Worm (Caenorhabditis elegans): Measurements from ENCODE around the gene hot-4.

hot-4 gene

DNA sequence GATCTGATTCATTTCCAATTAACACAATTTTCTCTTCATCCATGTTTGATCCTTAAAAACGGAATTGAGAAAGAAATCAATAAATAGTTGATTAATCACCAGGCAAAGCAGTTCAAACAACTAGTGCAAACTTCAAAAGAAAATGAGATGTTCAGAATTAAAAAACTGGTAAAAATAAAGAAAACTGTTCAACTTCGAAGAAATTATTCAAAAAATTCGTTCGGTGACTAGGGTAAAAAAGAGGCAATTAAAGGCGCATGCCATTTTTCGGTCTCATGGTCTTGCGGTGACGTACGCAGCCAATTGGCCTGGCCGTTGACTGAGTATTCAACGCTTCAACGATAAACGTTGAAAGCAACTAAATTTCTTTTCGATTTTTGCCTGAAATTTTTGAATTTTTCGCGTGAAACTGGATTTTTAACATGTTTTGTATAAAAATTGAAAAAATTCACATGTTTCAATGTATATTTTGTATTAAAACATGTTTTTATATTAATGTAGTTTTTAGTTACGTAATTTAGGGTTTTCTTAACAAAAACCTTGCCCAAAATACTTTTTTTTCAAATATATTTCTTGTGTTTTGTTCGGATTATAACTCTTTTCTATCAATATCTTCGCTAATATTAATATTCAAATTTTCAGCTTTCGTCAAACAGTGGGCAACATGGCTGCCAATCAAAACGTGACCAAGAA is 10.9 kb upstream of the hot-4 start, which contains the start of the genes sna-3 and rps-3 (continued):
- peak; percentile 67 for TF ChIP-seq lin-54 (GFP tag; optimal IDR thresholded peaks at IDR 0.05)
- TF ChIP-seq F57A8.1 (GFP tag; optimal IDR thresholded peaks at IDR 0.05), result no peak
- TF ChIP-seq nhr-27 (tag; optimal IDR thresholded peaks at IDR 0.05), result no peak
- TF ChIP-seq mes-4 (tag; optimal IDR thresholded peaks at IDR 0.05), result no peak
- no peak for TF ChIP-seq ztf-3 (GFP tag; optimal IDR thresholded peaks at IDR 0.05)
- TF ChIP-seq B0261.1 (tag; optimal IDR thresholded peaks at IDR 0.05), result no peak
- TF ChIP-seq ztf-25 (GFP tag; IDR thresholded peaks at IDR 0.05), result no peak
- no peak for TF ChIP-seq Y53G8AR.9 (GFP tag; conservative IDR thresholded peaks at IDR 0.05)
- no peak for TF ChIP-seq F39B2.1 (GFP tag; IDR thresholded peaks at IDR 0.05)
- TF ChIP-seq D2030.7 (GFP tag; IDR thresholded peaks at IDR 0.05), result peak; percentile 72
- no peak for TF ChIP-seq nfya-2 (GFP tag; IDR thresholded peaks at IDR 0.05)
- TF ChIP-seq bed-2 (GFP tag; IDR thresholded peaks at IDR 0.05), result no peak
- peak; percentile 58 for TF ChIP-seq lsl-1 (GFP tag; optimal IDR thresholded peaks at IDR 0.05)
- TF ChIP-seq tlf-1 (GFP tag; optimal IDR thresholded peaks at IDR 0.05), result peak; percentile 31
- TF ChIP-seq F49E8.2 (tag; optimal IDR thresholded peaks at IDR 0.05; ENCODE audit: insufficient read depth), result peak; percentile 69
- TF ChIP-seq lin-35 (GFP tag; optimal IDR thresholded peaks at IDR 0.05), result peak in 1 of 3 experiments; percentile 58
- no peak for TF ChIP-seq hmg-20 (GFP tag; IDR thresholded peaks at IDR 0.05)
- TF ChIP-seq Y56A3A.18 (GFP tag; IDR thresholded peaks at IDR 0.05), result no peak
- TF ChIP-seq T26A5.8 (tag; optimal IDR thresholded peaks at IDR 0.05), result no peak
- no peak for TF ChIP-seq F57C9.4 (tag; optimal IDR thresholded peaks at IDR 0.05)
- TF ChIP-seq rpc-1 (optimal IDR thresholded peaks at IDR 0.05), result no peak
- no peak for TF ChIP-seq rpc-1 (tag; optimal IDR thresholded peaks at IDR 0.05)
- TF ChIP-seq die-1 (tag; optimal IDR thresholded peaks at IDR 0.05), result no peak
- no peak for TF ChIP-seq B0336.3 (GFP tag; IDR thresholded peaks at IDR 0.05)
- no peak for TF ChIP-seq ceh-40 (GFP tag; IDR thresholded peaks at IDR 0.05)
- TF ChIP-seq mxl-1 (tag; optimal IDR thresholded peaks at IDR 0.05), result no peak
- TF ChIP-seq hlh-12 (tag; optimal IDR thresholded peaks at IDR 0.05), result no peak
- no peak for TF ChIP-seq gei-17 (GFP tag; optimal IDR thresholded peaks at IDR 0.05)
- TF ChIP-seq F10E7.11 (tag; optimal IDR thresholded peaks at IDR 0.05), result no peak
- TF ChIP-seq sptf-2 (GFP tag; optimal IDR thresholded peaks at IDR 0.05), result no peak
- TF ChIP-seq lin-40 (tag; optimal IDR thresholded peaks at IDR 0.05), result peak; percentile 27
- TF ChIP-seq hmg-1.2 (GFP tag; IDR thresholded peaks at IDR 0.05), result peak; percentile 86
- TF ChIP-seq attf-6 (GFP tag; IDR thresholded peaks at IDR 0.05), result no peak
- no peak for TF ChIP-seq bed-1 (GFP tag; IDR thresholded peaks at IDR 0.05)
- TF ChIP-seq B0019.2 (GFP tag; conservative IDR thresholded peaks at IDR 0.05), result no peak
- no peak for TF ChIP-seq somi-1 (GFP tag; optimal IDR thresholded peaks at IDR 0.05)
- TF ChIP-seq hlh-26 (GFP tag; conservative IDR thresholded peaks at IDR 0.05), result no peak
- peak; percentile 10 for TF ChIP-seq snpc-4 (GFP tag; optimal IDR thresholded peaks at IDR 0.05)
- peak; percentile 26 to 69 (median 42) for TF ChIP-seq snpc-4 (tag; optimal IDR thresholded peaks at IDR 0.05)
- TF ChIP-seq dpl-1 (GFP tag; optimal IDR thresholded peaks at IDR 0.05), result peak; percentile 29
- no peak for TF ChIP-seq mel-28 (tag; optimal IDR thresholded peaks at IDR 0.05; ENCODE audit: borderline replicate concordance)
- TF ChIP-seq hrde-1 (tag; optimal IDR thresholded peaks at IDR 0.05; ENCODE audit: borderline replicate concordance), result no peak
- TF ChIP-seq ZK185.1 (tag; optimal IDR thresholded peaks at IDR 0.05; ENCODE audit: poor library complexity, severe bottlenecking), result peak; percentile 40
- TF ChIP-seq nfya-1 (tag; optimal IDR thresholded peaks at IDR 0.05; ENCODE audit: borderline replicate concordance, insufficient read depth), result no peak
- TF ChIP-seq ztf-18 (tag; optimal IDR thresholded peaks at IDR 0.05), result peak; percentile 83
- TF ChIP-seq let-607 (tag; optimal IDR thresholded peaks at IDR 0.05), result peak in 1 of 2 experiments; percentile 36
- TF ChIP-seq rec-8 (tag; optimal IDR thresholded peaks at IDR 0.05), result no peak
- TF ChIP-seq B0035.1 (tag; optimal IDR thresholded peaks at IDR 0.05), result no peak

Data from whole organism, young adult.